Fruit fly (Drosophila melanogaster): Measurements from ENCODE around the gene Sfp24Bb.

Sfp24Bb gene

DNA sequence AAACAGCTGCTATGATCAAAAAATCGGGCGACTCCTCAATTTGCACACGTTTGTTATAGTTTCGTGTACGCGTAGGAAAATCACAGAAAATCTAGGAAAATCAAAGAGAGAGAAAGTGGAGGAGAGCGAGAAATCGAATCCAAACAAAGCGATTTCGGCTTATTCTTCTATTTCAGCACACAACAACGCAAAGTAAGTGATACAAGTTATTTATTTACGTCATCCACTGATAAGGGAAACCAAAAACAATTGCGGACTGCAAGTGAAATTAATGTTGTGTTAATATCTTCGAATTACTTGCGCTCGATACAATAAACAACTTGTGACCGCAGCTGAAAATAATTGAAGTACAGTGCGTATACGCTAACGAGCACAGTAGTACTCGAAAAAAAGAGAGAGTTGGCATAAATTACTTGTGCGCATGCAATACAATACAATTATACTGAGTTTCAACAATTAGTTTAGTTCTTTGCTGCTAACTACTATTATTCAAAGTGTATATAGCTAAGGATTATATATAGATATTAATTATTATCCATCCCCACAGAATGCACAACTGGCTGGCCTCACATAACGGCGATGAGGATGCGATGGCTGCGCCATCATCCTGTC, 44.1 kb upstream of the Sfp24Bb start (continued):
- TF ChIP-seq CG3726 (GFP tag; IDR thresholded peaks at IDR 0.05) (no peak), eve (GFP tag; optimal IDR thresholded peaks at IDR 0.05) (peak in 1 of 2 experiments; percentile 89), CG6854 (GFP tag; optimal IDR thresholded peaks at IDR 0.05) (no peak), bowl (GFP tag; IDR thresholded peaks at IDR 0.05) (no peak), CG10209 (GFP tag; optimal IDR thresholded peaks at IDR 0.05) (no peak), lab (GFP tag; optimal IDR thresholded peaks at IDR 0.05) (no peak), luna (GFP tag; optimal IDR thresholded peaks at IDR 0.05) (no peak), schlank (tag; optimal IDR thresholded peaks at IDR 0.05) (no peak), Nf-YB (GFP tag; optimal IDR thresholded peaks at IDR 0.05) (no peak), CG18619 (GFP tag; optimal IDR thresholded peaks at IDR 0.05) (no peak), CG2120 (GFP tag; optimal IDR thresholded peaks at IDR 0.05) (no peak), jumu (GFP tag; optimal IDR thresholded peaks at IDR 0.05) (no peak), Antp (GFP tag; optimal IDR thresholded peaks at IDR 0.05) (no peak), ap (GFP tag; IDR thresholded peaks at IDR 0.05) (peak; percentile 18; the same call in 1 of the 2 replicates), sc (optimal IDR thresholded peaks at IDR 0.05) (no peak), sc (GFP tag; optimal IDR thresholded peaks at IDR 0.05) (no peak), Atf6 (GFP tag; IDR thresholded peaks at IDR 0.05) (0 out of 2 replicates have a peak, but pooled peaks have one; percentile 8), Max (GFP tag; optimal IDR thresholded peaks at IDR 0.05) (no peak), CG8281 (tag; optimal IDR thresholded peaks at IDR 0.05) (no peak), pho (GFP tag; optimal IDR thresholded peaks at IDR 0.05) (no peak), CG5245 (GFP tag; optimal IDR thresholded peaks at IDR 0.05) (no peak), onecut (GFP tag; IDR thresholded peaks at IDR 0.05) (no peak), CG12155 (GFP tag; optimal IDR thresholded peaks at IDR 0.05) (no peak), CG8478 (optimal IDR thresholded peaks at IDR 0.05) (no peak), CG10543 (GFP tag; optimal IDR thresholded peaks at IDR 0.05) (no peak)

DNA sequence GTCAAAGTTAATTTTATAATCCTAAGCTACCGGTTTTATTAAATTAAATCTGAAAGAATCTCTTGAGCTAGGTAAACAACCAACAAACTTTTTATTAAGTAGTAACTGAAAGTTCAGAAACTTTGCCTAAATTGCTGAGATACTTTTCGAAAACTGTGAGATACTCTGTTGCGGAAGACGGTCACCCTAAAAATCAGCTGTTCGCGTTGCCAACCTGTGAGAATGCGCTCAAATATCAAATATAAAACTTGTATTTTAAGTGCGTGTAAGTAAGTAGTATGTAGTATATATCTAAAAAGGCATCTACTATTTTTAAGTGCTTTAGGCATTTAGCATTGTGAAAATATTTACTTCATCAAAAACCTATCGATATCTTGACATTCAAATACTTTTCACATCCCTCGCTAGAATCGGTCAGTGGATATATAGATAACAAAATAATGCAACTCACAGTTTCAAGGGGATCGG, 43.4 kb upstream of the Sfp24Bb start, which contains the start of the genes CG31955 and CG2818:
CG31955 (minus strand) TSS at position 157 of the 468 bp plus-strand sequence.
CG2818 (plus strand) TSS at position 412 of the 468 bp plus-strand sequence.
- TF ChIP-seq CG13424 (tag; optimal IDR thresholded peaks at IDR 0.05) (peak; percentile 48), CG1832 (GFP tag; optimal IDR thresholded peaks at IDR 0.05) (no peak), H2.0 (GFP tag; IDR thresholded peaks at IDR 0.05) (no peak), Sox102F (GFP tag; optimal IDR thresholded peaks at IDR 0.05) (no peak), ro (GFP tag; IDR thresholded peaks at IDR 0.05) (no peak), chn (GFP tag; optimal IDR thresholded peaks at IDR 0.05) (peak; percentile 16), CG9609 (GFP tag; optimal IDR thresholded peaks at IDR 0.05) (no peak), phol (tag; optimal IDR thresholded peaks at IDR 0.05) (peak; percentile 73), HLH54F (GFP tag; optimal IDR thresholded peaks at IDR 0.05) (peak; percentile 35), Nf-YB (GFP tag; optimal IDR thresholded peaks at IDR 0.05) (no peak), CG11723 (GFP tag; optimal IDR thresholded peaks at IDR 0.05) (peak; percentile 1), scrt (GFP tag; optimal IDR thresholded peaks at IDR 0.05) (no peak), CG3407 (GFP tag; optimal IDR thresholded peaks at IDR 0.05) (no peak), Doc3 (GFP tag; IDR thresholded peaks at IDR 0.05; ENCODE audit: partially characterized antibody) (peak; percentile 68), emc (GFP tag; optimal IDR thresholded peaks at IDR 0.05) (no peak), CG14014 (GFP tag; IDR thresholded peaks at IDR 0.05) (no peak), Sox100B (GFP tag; optimal IDR thresholded peaks at IDR 0.05) (no peak), Myb (GFP tag; optimal IDR thresholded peaks at IDR 0.05) (peak; percentile 55), CG17361 (GFP tag; IDR thresholded peaks at IDR 0.05) (peak; percentile 38; the same call in 1 of the 3 replicates), CG16863 (GFP tag; optimal IDR thresholded peaks at IDR 0.05) (no peak), CG13894 (tag; optimal IDR thresholded peaks at IDR 0.05) (peak; percentile 40), slbo (GFP tag; IDR thresholded peaks at IDR 0.05) (no peak), NfI (GFP tag; optimal IDR thresholded peaks at IDR 0.05) (peak; percentile 26), CG5953 (GFP tag; IDR thresholded peaks at IDR 0.05) (no peak), vnd (GFP tag; IDR thresholded peaks at IDR 0.05; ENCODE audit: partially characterized antibody) (peak; percentile 36; the same call in 1 of the 3 replicates), gfzf (GFP tag; optimal IDR thresholded peaks at IDR 0.05) (peak; percentile 52), Meics (GFP tag; optimal IDR thresholded peaks at IDR 0.05) (peak; percentile 9)

Data from whole organism, embryonic.